Worm (Caenorhabditis elegans) whole organism, late embryonic: ENCODE data around the gene srh-220.
"Not testable (repeated sequence)": the region's sequence is repeated elsewhere in the genome, so short reads cannot be mapped to it uniquely, and the experiment has no call there.

Experiments
- ahr-1 ChIP-seq: sonication (generic microtip); optimal IDR thresholded peaks from 2 replicates; lab custom pipeline; 2016; ENCODE audit warnings: missing genetic modification characterization, missing compliant biosample characterization
- mec-3 ChIP-seq: sonication (generic microtip); optimal IDR thresholded peaks from 2 replicates; lab custom pipeline; 2016; ENCODE audit warnings: borderline replicate concordance, missing genetic modification characterization, missing compliant biosample characterization

DNA sequence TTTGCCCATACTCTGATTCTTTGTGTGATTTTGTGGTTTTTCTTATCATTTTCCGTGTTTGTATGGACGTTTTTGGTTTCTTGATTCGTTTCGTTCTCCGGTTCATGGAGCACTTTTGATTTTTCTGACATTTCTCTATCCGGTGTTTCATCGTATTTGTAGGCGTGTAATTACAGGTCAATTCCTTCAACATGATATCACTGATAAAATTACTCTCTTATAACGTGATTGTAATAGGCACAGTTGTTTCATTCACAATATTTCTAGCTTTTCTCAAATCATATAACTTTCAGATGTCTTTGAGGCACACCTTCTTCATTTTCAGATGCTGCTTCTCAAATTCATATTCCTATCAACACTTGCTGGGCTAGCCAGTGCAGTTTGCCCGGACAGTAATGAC is 45.4 kb downstream of the srh-220 start, which contains the start of gene clec-70:
- TF ChIP-seq ahr-1, mec-3 (tag; lab: Kevin White, UChicago): not testable (repeated sequence)
